Worm (Caenorhabditis elegans) whole organism, young adult: ENCODE data around the gene clec-150.

Experiments used
- B0019.2 ChIP-seq: fragments of 200-800 bp; sonication (Bioruptor generic); conservative IDR thresholded peaks from 2 replicates; pipeline ENCODE4 v1.3.6; 2022; ENCODE audit warnings: missing genetic modification reagents, missing genetic modification characterization, missing compliant biosample characterization
- F33H1.4 ChIP-seq: fragments of 200-800 bp; sonication (Bioruptor generic); IDR thresholded peaks from 2 replicates; pipeline ENCODE4 v1.3.6; 2022; ENCODE audit warnings: missing genetic modification reagents, missing genetic modification characterization, missing compliant biosample characterization
- F52B5.7 ChIP-seq: sonication (generic microtip); optimal IDR thresholded peaks from 2 replicates; lab custom pipeline; 2016; ENCODE audit warnings: mild to moderate bottlenecking, missing genetic modification characterization, missing compliant biosample characterization
- Y67H2A.10 ChIP-seq: fragments of 200-800 bp; sonication (Bioruptor generic); conservative IDR thresholded peaks from 2 replicates; pipeline ENCODE4 v1.3.6; 2022; ENCODE audit warnings: missing genetic modification reagents, missing genetic modification characterization, missing compliant biosample characterization
- ama-1 ChIP-seq, 3 experiments: fragments of 150-350 bp in 1 of 3; sonication (generic microtip) in 2 of 3; optimal IDR thresholded peaks; 2 replicates each; lab custom pipeline; 2014 to 2018; ENCODE audit warnings: missing biosample characterization in 2 of 3, missing genetic modification characterization in 2 of 3, missing genetic modification reagents in 2 of 3
- chd-7 ChIP-seq: sonication (generic microtip); optimal IDR thresholded peaks from 2 replicates; lab custom pipeline; 2016; ENCODE audit warnings: mild to moderate bottlenecking, missing genetic modification characterization, moderate library complexity, missing compliant biosample characterization
- hsf-1 ChIP-seq: fragments of 200-800 bp; sonication (Bioruptor generic); IDR thresholded peaks from 2 replicates; pipeline ENCODE4 v1.3.6; 2022; ENCODE audit warnings: missing genetic modification reagents, missing genetic modification characterization, missing compliant biosample characterization
- mes-4 ChIP-seq: sonication (generic microtip); optimal IDR thresholded peaks from 2 replicates; lab custom pipeline; 2016; ENCODE audit warnings: missing genotype, missing genetic modification characterization, missing compliant biosample characterization
- pbrm-1 ChIP-seq: fragments of 200-800 bp; sonication (Bioruptor generic); IDR thresholded peaks from 2 replicates; pipeline ENCODE4 v1.3.6; 2022; ENCODE audit warnings: missing genetic modification reagents, missing genetic modification characterization, missing compliant biosample characterization
- snpc-1.3 ChIP-seq: sonication (generic microtip); optimal IDR thresholded peaks from 2 replicates; lab custom pipeline; 2017; ENCODE audit warnings: missing genetic modification characterization, mild to moderate bottlenecking, missing compliant biosample characterization, antibody characterized with exemption, moderate library complexity, missing genotype, missing genetic modification reagents; ENCODE audit not compliant: insufficient read depth
- snpc-4 ChIP-seq, 5 experiments: fragments of 150-350 bp in 1 of 5; sonication (generic microtip) in 4 of 5; optimal IDR thresholded peaks; 2 replicates each; lab custom pipeline; 2014 to 2018; ENCODE audit warnings: missing genetic modification characterization in 5 of 5, missing biosample characterization in 3 of 5, antibody characterized with exemption in 2 of 5, mild to moderate bottlenecking in 2 of 5, missing compliant biosample characterization in 2 of 5, missing genotype in 2 of 5, moderate library complexity in 2 of 5, missing genetic modification reagents in 1 of 5
- ztf-28 ChIP-seq: fragments of 200-800 bp; sonication (Bioruptor generic); IDR thresholded peaks from 2 replicates; pipeline ENCODE4 v1.3.6; 2022; ENCODE audit warnings: missing genetic modification reagents, missing genetic modification characterization, missing compliant biosample characterization
- ztf-6 ChIP-seq: fragments of 200-800 bp; sonication (Bioruptor generic); IDR thresholded peaks from 2 replicates; pipeline ENCODE4 v1.3.6; 2022; ENCODE audit warnings: missing genetic modification reagents, missing genetic modification characterization, missing compliant biosample characterization

DNA sequence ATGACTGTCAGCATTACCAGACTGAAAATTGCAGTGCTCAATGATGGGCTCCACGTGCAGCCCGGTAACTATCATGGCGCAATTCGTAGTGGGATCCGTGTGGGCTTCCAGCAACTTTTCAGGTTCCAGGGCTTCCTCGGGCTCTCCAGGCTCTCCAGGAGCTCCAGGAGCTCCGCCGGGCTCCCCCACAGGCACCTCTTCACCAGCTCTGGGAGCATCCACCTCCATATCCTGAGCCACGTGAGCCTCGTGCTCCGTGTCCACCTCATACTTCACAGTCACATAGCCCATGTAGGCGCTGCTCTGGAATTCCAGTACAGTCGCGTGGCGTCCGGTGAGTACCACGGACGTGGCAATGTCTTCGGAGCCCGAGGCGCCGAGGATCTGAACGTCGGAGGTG, 49.4 kb downstream of the clec-150 start:
- TF ChIP-seq F52B5.7 (tag; lab: Kevin White, UChicago) (no peak), hsf-1 (GFP tag; lab: Robert Waterston, UW) (no peak), snpc-1.3 (tag; lab: Kevin White, UChicago) (no peak), ama-1 (optimal IDR thresholded peaks at IDR 0.05; lab: Kevin White, UChicago) (no peak), ama-1 (GFP tag; optimal IDR thresholded peaks at IDR 0.05; lab: Kevin White, UChicago) (no peak), pbrm-1 (GFP tag; lab: Robert Waterston, UW) (no peak), snpc-4 (GFP tag; optimal IDR thresholded peaks at IDR 0.05; lab: Kevin White, UChicago) (no peak), snpc-4 (tag; optimal IDR thresholded peaks at IDR 0.05; lab: Kevin White, UChicago) (no peak), F33H1.4 (GFP tag; lab: Robert Waterston, UW) (no peak), chd-7 (tag; lab: Kevin White, UChicago) (no peak), mes-4 (tag; lab: Kevin White, UChicago) (no peak), ztf-6 (GFP tag; lab: Robert Waterston, UW) (no peak), B0019.2 (GFP tag; lab: Robert Waterston, UW) (no peak), Y67H2A.10 (GFP tag; lab: Robert Waterston, UW) (no peak), ztf-28 (no peak)
